Fruit fly (Drosophila melanogaster): ENCODE measurements around the gene CG10098.

dm6 chr3R:7093592-7093991 is 30.8 kb upstream of the CG10098 start:
- TF ChIP-seq Myc (optimal IDR thresholded peaks at IDR 0.05) (no peak), h (optimal IDR thresholded peaks at IDR 0.05) (no peak), psq (optimal IDR thresholded peaks at IDR 0.05) (no peak)

Data from Kc167 (cell line).